Worm (Caenorhabditis elegans): Measurements from ENCODE around the gene toe-1.

Gene toe-1

DNA sequence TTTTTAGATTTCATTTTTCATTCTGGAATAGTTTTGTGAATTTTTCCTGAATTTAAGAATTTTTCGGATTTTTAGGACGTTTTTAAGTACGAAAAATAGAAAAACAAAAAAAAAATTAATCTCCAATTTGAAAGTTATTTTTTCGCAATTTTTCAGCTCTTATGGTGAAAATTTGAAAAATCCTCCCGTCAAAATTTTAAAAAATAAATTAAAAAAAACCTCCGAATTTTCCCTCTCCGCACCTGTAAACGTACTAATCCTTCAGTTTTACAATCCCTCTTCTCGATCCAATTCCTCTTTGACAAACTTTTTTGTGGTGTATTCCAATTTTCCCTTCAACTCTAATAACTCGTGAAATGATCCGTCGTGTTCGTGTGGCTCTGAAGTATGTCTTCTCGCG, 46.8 kb upstream of the toe-1 start, which contains the start of gene B0286.1:
TSS of gene B0286.1 (plus strand) at position 301 of the 400 bp plus-strand sequence.
- TF ChIP-seq tbx-2 (tag; optimal IDR thresholded peaks at IDR 0.05) (no peak), dsc-1 (tag; optimal IDR thresholded peaks at IDR 0.05) (no peak), snu-23 (GFP tag; optimal IDR thresholded peaks at IDR 0.05) (no peak), xbp-1 (tag; optimal IDR thresholded peaks at IDR 0.05) (no peak), ces-1 (GFP tag; optimal IDR thresholded peaks at IDR 0.05) (no peak)

DNA sequence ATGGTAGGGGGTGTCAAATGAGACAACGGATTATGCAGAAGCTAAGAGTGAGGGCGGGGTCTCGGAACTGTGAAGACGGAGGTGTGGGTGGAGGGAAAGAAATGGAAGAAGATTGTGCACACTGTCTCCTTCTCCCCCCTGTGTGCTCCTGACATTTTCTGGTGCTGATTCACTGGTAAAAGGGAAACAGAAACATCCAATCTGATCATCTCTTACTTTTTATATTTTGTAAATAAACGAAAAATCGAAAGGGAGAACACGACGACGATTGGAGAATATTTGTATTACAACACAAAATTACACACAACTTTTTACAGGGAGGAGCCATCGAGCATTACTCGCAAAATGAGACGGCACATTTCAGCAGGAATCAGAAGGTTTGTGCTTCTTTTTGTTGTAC, 41.7 kb upstream of the toe-1 start, which contains the start of gene fkh-6:
TSS of gene fkh-6 (minus strand) at position 101 of the 400 bp plus-strand sequence.
- TF ChIP-seq ces-1 (GFP tag; optimal IDR thresholded peaks at IDR 0.05) (no peak), lin-35 (GFP tag; optimal IDR thresholded peaks at IDR 0.05) (no peak)

DNA sequence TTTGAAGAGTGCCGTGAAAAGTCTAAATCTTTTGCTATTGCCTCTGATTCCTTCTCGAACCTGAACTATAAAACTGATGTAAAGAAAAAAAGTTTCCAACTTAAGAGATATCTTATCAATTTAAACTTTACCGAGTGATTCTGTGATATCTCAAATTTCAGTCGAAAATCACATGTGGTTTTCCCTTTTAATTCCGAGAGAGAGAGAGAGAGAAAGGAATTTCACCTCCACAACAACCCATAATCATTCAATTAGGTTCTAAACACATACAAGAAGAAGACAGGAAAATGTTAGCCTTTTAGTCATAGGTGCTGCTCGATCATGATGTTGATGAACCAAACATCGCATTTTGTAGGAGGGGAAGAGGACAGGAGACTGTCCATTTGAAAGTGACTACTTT, 33.9 kb upstream of the toe-1 start:
- TF ChIP-seq lin-35 (GFP tag; optimal IDR thresholded peaks at IDR 0.05) (peak in 1 of 2 experiments; percentile 5), C16A3.4 (tag; optimal IDR thresholded peaks at IDR 0.05) (no peak), pax-3 (tag; optimal IDR thresholded peaks at IDR 0.05) (no peak), nhr-20 (tag; optimal IDR thresholded peaks at IDR 0.05) (peak; percentile 26), elt-3 (tag; optimal IDR thresholded peaks at IDR 0.05) (peak in 5 of 6 experiments; percentile 5 to 90 (median 76)), nhr-76 (tag; optimal IDR thresholded peaks at IDR 0.05) (no peak), Y116A8C.19 (tag; optimal IDR thresholded peaks at IDR 0.05; ENCODE audit: borderline replicate concordance) (no peak), C34B4.2 (tag; optimal IDR thresholded peaks at IDR 0.05) (no peak), zip-4 (GFP tag; optimal IDR thresholded peaks at IDR 0.05) (no peak), blmp-1 (tag; optimal IDR thresholded peaks at IDR 0.05) (peak; percentile 74), lin-14 (GFP tag; optimal IDR thresholded peaks at IDR 0.05) (peak; percentile 52), mep-1 (tag; optimal IDR thresholded peaks at IDR 0.05) (no peak), mef-2 (tag; optimal IDR thresholded peaks at IDR 0.05) (no peak), unc-62 (GFP tag; optimal IDR thresholded peaks at IDR 0.05) (no peak), ceh-8 (GFP tag; optimal IDR thresholded peaks at IDR 0.05) (no peak), efl-3 (GFP tag; optimal IDR thresholded peaks at IDR 0.05) (no peak), aha-1 (tag; optimal IDR thresholded peaks at IDR 0.05) (no peak), nhr-85 (tag) (peak; percentile 86), snu-23 (GFP tag; optimal IDR thresholded peaks at IDR 0.05) (peak; percentile 39), sox-4 (tag; optimal IDR thresholded peaks at IDR 0.05) (no peak), C04F5.9 (tag; optimal IDR thresholded peaks at IDR 0.05) (no peak), dpl-1 (GFP tag; optimal IDR thresholded peaks at IDR 0.05) (no peak), nhr-77 (tag; optimal IDR thresholded peaks at IDR 0.05) (no peak), pqm-1 (tag; optimal IDR thresholded peaks at IDR 0.05) (no peak), ceh-82 (tag; optimal IDR thresholded peaks at IDR 0.05) (no peak), isw-1 (GFP tag; IDR thresholded peaks at IDR 0.05) (no peak), nhr-71 (tag; optimal IDR thresholded peaks at IDR 0.05) (peak; percentile 39), vab-15 (tag; optimal IDR thresholded peaks at IDR 0.05) (no peak), nhr-90 (tag; optimal IDR thresholded peaks at IDR 0.05; ENCODE audit: poor library complexity) (no peak), nhr-28 (tag; optimal IDR thresholded peaks at IDR 0.05) (no peak), dsc-1 (tag; optimal IDR thresholded peaks at IDR 0.05) (no peak)

DNA sequence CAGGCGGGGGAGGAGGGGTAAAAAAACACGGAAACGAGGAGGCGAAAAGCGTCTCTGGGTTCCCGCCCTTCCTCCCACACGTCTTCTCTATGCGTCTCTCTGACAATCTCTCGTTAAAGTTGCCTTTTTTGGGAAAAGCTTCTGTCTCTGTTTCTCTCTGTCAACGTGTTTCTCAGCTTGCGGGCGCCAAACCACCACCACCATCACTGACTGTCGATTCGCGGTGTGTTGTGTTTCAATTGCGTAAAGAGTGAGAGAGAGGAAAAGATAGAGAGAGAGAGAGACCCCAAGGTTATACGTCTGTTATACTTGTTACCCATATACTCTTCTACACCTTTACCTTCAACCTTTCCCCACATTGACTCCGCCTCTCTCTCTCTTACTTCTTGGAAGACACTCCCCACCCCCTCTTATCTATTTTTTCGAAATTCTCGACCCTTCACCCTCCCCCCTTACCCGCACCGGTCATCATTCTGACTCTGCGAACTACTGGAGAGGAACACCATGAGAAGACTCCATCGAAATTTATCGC, 32.4 kb upstream of the toe-1 start, which contains the start of gene mlt-7:
TSS of gene mlt-7 (plus strand) at position 482 of the 532 bp plus-strand sequence.
- no peak for TF ChIP-seq snu-23 (GFP tag; optimal IDR thresholded peaks at IDR 0.05)
- TF ChIP-seq dpl-1 (GFP tag; optimal IDR thresholded peaks at IDR 0.05), result peak in 1 of 3 experiments; percentile 12
- TF ChIP-seq nhr-85 (tag), result peak; percentile 66
- peak; percentile 33 for TF ChIP-seq lin-14 (GFP tag; optimal IDR thresholded peaks at IDR 0.05)
- TF ChIP-seq elt-2 (tag; optimal IDR thresholded peaks at IDR 0.05), result no peak
- no peak for TF ChIP-seq sptf-1 (tag; optimal IDR thresholded peaks at IDR 0.05)
- peak; percentile 45 for TF ChIP-seq blmp-1 (tag; optimal IDR thresholded peaks at IDR 0.05)
- peak in 1 of 2 experiments; percentile 18 for TF ChIP-seq lin-35 (GFP tag; optimal IDR thresholded peaks at IDR 0.05)
- TF ChIP-seq elt-3 (tag; optimal IDR thresholded peaks at IDR 0.05), result peak in 3 of 6 experiments; percentile 8 to 14 (median 10)
- TF ChIP-seq lsy-2 (tag; optimal IDR thresholded peaks at IDR 0.05), result peak in 1 of 2 experiments; percentile 25
- TF ChIP-seq tbx-2 (tag; optimal IDR thresholded peaks at IDR 0.05), result no peak

All from whole organism, L1 larva.